Worm (Caenorhabditis elegans) whole organism, L4 larva: Measurements from ENCODE around the gene ttr-46.

Source experiments
- F10B5.3 ChIP-seq: sonication (generic microtip); optimal IDR thresholded peaks from 2 replicates; lab custom pipeline; 2016; ENCODE audit warnings: mild to moderate bottlenecking, missing genetic modification characterization, missing compliant biosample characterization
- F49E8.2 ChIP-seq: sonication (generic microtip); optimal IDR thresholded peaks from 2 replicates; lab custom pipeline; 2016; ENCODE audit warnings: missing compliant biosample characterization, mild to moderate bottlenecking, missing genetic modification characterization, borderline replicate concordance
- aha-1 ChIP-seq: fragments of 150-350 bp; peaks from one replicate; lab custom pipeline; 2014; ENCODE audit warnings: missing biosample characterization, missing genetic modification characterization
- aly-2 ChIP-seq: sonication (generic microtip); optimal IDR thresholded peaks from 2 replicates; lab custom pipeline; 2018; ENCODE audit warnings: missing biosample characterization, missing genetic modification characterization
- ceh-44 ChIP-seq: fragments of 200-800 bp; sonication (Bioruptor generic); IDR thresholded peaks from 2 replicates; pipeline ENCODE4 v1.3.6; 2022; ENCODE audit warnings: missing genetic modification reagents, missing genetic modification characterization, missing compliant biosample characterization
- fkh-10 ChIP-seq: fragments of 150-350 bp; optimal IDR thresholded peaks from 2 replicates; lab custom pipeline; 2014; ENCODE audit warnings: missing biosample characterization, missing genetic modification reagents, missing genetic modification characterization
- lsy-2 ChIP-seq, 2 experiments: fragments of 150-350 bp in 1 of 2; sonication (generic microtip) in 1 of 2; optimal IDR thresholded peaks; 2 replicates each; lab custom pipeline; 2014 to 2017; ENCODE audit warnings: missing biosample characterization in 2 of 2, missing genetic modification characterization in 2 of 2
- unc-130 ChIP-seq: sonication (generic microtip); optimal IDR thresholded peaks from 2 replicates; lab custom pipeline; 2016; ENCODE audit warnings: missing genetic modification reagents, missing genetic modification characterization, missing compliant biosample characterization
- unc-62 ChIP-seq, 3 experiments: fragments of 150-350 bp in 1 of 3; sonication (generic microtip); optimal IDR thresholded peaks in 2 of 3; peaks in 1 of 3; 1 replicate in 1 of 3; 2 replicates in 2 of 3; lab custom pipeline; 2014 to 2017; ENCODE audit warnings: missing biosample characterization in 3 of 3, missing genetic modification characterization in 3 of 3, missing genetic modification reagents in 3 of 3, missing genotype in 1 of 3

DNA sequence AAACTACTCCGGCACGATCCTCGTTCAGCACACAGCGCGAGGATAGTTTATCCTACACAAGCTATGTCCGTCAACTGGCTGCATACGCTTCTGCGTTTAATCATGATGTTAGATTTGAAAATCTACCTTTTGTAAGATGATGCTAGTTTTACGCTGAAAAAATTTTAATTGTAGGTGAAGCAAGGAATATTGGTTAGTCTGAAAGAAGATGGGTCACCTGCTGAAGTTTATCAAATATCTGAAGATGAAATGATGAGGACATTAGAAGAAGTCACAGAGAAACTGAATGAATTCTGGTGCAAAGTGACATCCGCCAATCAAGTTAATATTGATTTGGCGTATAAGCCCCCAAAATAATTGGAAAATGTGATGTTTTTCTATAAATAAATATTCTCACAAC lies 32.5 kb downstream of the ttr-46 start:
- TF ChIP-seq F10B5.3 (no peak), F49E8.2 (tag; lab: Kevin White, UChicago) (no peak), unc-62 (GFP tag; optimal IDR thresholded peaks at IDR 0.05 in 1 of 2; lab: Kevin White, UChicago) (no peak), unc-62 (tag; optimal IDR thresholded peaks at IDR 0.05; lab: Kevin White, UChicago) (no peak), lsy-2 (tag; optimal IDR thresholded peaks at IDR 0.05; lab: Kevin White, UChicago) (peak in 1 of 2 experiments; percentile 19), ceh-44 (GFP tag; lab: Robert Waterston, UW) (no peak), fkh-10 (GFP tag; lab: Kevin White, UChicago) (no peak), aha-1 (tag; lab: Kevin White, UChicago) (peak; percentile 40), aly-2 (no peak), unc-130 (GFP tag; lab: Kevin White, UChicago) (no peak)
